Worm (Caenorhabditis elegans): ENCODE results near the gene T13H5.8.

DNA sequence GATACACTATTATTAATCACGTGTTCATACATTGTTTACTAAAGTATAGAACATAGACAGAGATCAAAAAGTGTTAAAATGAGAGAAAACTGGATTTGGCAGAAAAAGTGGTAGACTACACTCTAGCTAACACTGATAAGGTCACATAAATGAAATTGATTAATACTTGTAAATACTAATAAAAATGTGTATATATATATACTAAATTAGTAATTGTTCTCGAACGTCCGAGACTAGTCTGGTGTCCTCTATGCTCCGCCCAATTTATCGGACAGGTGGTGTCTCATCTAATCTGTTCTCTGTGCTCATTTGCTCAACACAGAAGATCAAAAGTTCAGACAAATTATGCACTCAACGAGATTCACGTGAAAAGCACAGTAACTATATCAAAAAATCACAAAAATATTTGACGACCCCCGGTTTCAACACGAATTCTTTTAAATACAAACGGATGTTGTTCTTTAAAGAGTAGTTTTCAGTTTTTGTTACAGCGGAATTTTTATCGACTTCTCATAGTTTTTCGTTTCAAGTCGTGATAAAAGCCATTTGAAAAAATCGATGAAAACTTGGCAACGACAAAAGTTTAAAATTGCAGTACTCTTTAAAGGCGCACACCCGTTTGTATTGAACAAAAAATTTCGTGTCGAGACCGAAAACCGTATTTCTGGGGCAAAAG is 37.1 kb upstream of the T13H5.8 start:
- TF ChIP-seq lsy-2 (tag; optimal IDR thresholded peaks at IDR 0.05) (peak in 1 of 2 experiments; percentile 52), pha-4 (GFP tag; IDR thresholded peaks at IDR 0.05) (peak; percentile 27; the same call in 1 of the 2 replicates), pha-4 (tag; optimal IDR thresholded peaks at IDR 0.05) (no peak), saeg-2 (GFP tag; IDR thresholded peaks at IDR 0.05) (no peak), lim-7 (GFP tag; IDR thresholded peaks at IDR 0.05) (no peak), ceh-82 (tag; optimal IDR thresholded peaks at IDR 0.05) (no peak), nhr-237 (tag; optimal IDR thresholded peaks at IDR 0.05) (no peak), daf-12 (tag; optimal IDR thresholded peaks at IDR 0.05) (no peak), zag-1 (tag; optimal IDR thresholded peaks at IDR 0.05) (no peak), nhr-6 (tag; optimal IDR thresholded peaks at IDR 0.05) (no peak), ceh-28 (tag; optimal IDR thresholded peaks at IDR 0.05) (no peak), nhr-11 (tag; optimal IDR thresholded peaks at IDR 0.05) (no peak), pqm-1 (tag; optimal IDR thresholded peaks at IDR 0.05) (no peak)
